Worm (Caenorhabditis elegans) whole organism, L2 larva: Measurements from ENCODE around the gene K02F6.5.

Experiments
- dmd-4 ChIP-seq: sonication (generic microtip); optimal IDR thresholded peaks from 2 replicates; lab custom pipeline; 2017; ENCODE audit warnings: missing biosample characterization, missing genetic modification characterization
- lsy-2 ChIP-seq, 2 experiments: fragments of 150-350 bp in 1 of 2; sonication (generic microtip) in 1 of 2; optimal IDR thresholded peaks; 2 replicates each; lab custom pipeline; 2014 to 2017; ENCODE audit warnings: missing biosample characterization in 2 of 2, missing genetic modification characterization in 2 of 2
- mab-5 ChIP-seq: fragments of 150-350 bp; optimal IDR thresholded peaks from 2 replicates; lab custom pipeline; 2014; ENCODE audit warnings: missing biosample characterization, missing genetic modification characterization
- nhr-25 ChIP-seq: fragments of 150-350 bp; sonication (generic microtip); optimal IDR thresholded peaks from 3 replicates; lab custom pipeline; 2014; ENCODE audit warnings: missing biosample characterization, missing genetic modification characterization
- snpc-4 ChIP-seq: fragments of 150-350 bp; optimal IDR thresholded peaks from 2 replicates; lab custom pipeline; 2014; ENCODE audit warnings: missing biosample characterization, missing genetic modification characterization
- unc-39 ChIP-seq: fragments of 150-350 bp; optimal IDR thresholded peaks from 2 replicates; lab custom pipeline; 2014; ENCODE audit warnings: missing biosample characterization, missing genetic modification characterization

DNA sequence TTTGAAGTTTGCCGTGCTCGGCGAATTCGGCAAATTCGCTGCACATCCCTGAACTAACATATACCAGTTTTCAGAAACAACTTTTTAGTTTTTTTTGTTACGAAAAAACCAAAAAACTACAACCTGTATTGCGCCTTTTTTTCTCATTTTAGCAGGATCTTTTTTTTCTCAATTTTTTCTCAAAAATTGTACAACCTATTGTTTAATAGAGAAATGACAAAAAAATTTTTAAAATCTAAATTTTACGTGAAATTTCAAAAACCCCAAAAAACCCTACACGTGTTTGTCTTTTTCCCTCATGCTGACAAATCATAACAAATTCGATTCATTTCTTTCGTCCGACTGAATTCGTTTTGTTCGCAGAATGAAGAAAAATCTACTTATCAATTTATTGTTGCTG is 11.4 kb downstream of the K02F6.5 start, which contains the start of gene K02F6.3:
- TF ChIP-seq mab-5 (tag; lab: Kevin White, UChicago) (no peak), unc-39 (tag; lab: Kevin White, UChicago) (no peak), nhr-25 (tag; lab: Kevin White, UChicago) (no peak), dmd-4 (tag; lab: Kevin White, UChicago) (no peak), snpc-4 (no peak), lsy-2 (tag; optimal IDR thresholded peaks at IDR 0.05; lab: Kevin White, UChicago) (no peak)
